Fruit fly (Drosophila melanogaster): ENCODE measurements around the gene a10.

The a10 gene

dm6 chr3L:17005415-17005796 is 18.1 kb downstream of the a10 start:
- TF ChIP-seq CG11617 (GFP tag; optimal IDR thresholded peaks at IDR 0.05): no peak
- TF ChIP-seq CG1620 (GFP tag; optimal IDR thresholded peaks at IDR 0.05): no peak
- no peak for TF ChIP-seq bab1 (GFP tag; optimal IDR thresholded peaks at IDR 0.05)
- no peak for TF ChIP-seq Clk (GFP tag; optimal IDR thresholded peaks at IDR 0.05)
- no peak for TF ChIP-seq CG33017 (tag; optimal IDR thresholded peaks at IDR 0.05)
- TF ChIP-seq Hr96 (GFP tag; optimal IDR thresholded peaks at IDR 0.05): no peak
- TF ChIP-seq cic (GFP tag; optimal IDR thresholded peaks at IDR 0.05): no peak
- TF ChIP-seq tj (GFP tag; optimal IDR thresholded peaks at IDR 0.05): no peak
- no peak for TF ChIP-seq cnc (optimal IDR thresholded peaks at IDR 0.05)
- TF ChIP-seq Mnt (GFP tag; optimal IDR thresholded peaks at IDR 0.05): no peak
- TF ChIP-seq CG5204 (GFP tag; optimal IDR thresholded peaks at IDR 0.05): no peak
- no peak for TF ChIP-seq CG7045 (GFP tag; optimal IDR thresholded peaks at IDR 0.05)
- no peak for TF ChIP-seq ovo (GFP tag; optimal IDR thresholded peaks at IDR 0.05)
- no peak for TF ChIP-seq pad (GFP tag; optimal IDR thresholded peaks at IDR 0.05)

- TF ChIP-seq bab1 (GFP tag; optimal IDR thresholded peaks at IDR 0.05): no peak
- no peak for TF ChIP-seq CG33017 (tag; optimal IDR thresholded peaks at IDR 0.05)
- TF ChIP-seq CG5204 (GFP tag; optimal IDR thresholded peaks at IDR 0.05): no peak
- no peak for TF ChIP-seq ovo (GFP tag; optimal IDR thresholded peaks at IDR 0.05)
- no peak for TF ChIP-seq Crg-1 (GFP tag; optimal IDR thresholded peaks at IDR 0.05)
- TF ChIP-seq CG11617 (GFP tag; optimal IDR thresholded peaks at IDR 0.05): no peak
- TF ChIP-seq pad (GFP tag; optimal IDR thresholded peaks at IDR 0.05): no peak
- no peak for TF ChIP-seq toe (GFP tag; optimal IDR thresholded peaks at IDR 0.05)
- TF ChIP-seq kay (GFP tag; ENCODE audit: borderline replicate concordance): peak; percentile 67
- no peak for TF ChIP-seq cnc (optimal IDR thresholded peaks at IDR 0.05)
- no peak for TF ChIP-seq CG7045 (GFP tag; optimal IDR thresholded peaks at IDR 0.05)
- TF ChIP-seq cic (GFP tag; optimal IDR thresholded peaks at IDR 0.05): peak; percentile 87
- TF ChIP-seq CG7101 (tag; optimal IDR thresholded peaks at IDR 0.05): no peak
- no peak for TF ChIP-seq CG1620 (GFP tag; optimal IDR thresholded peaks at IDR 0.05)
- no peak for TF ChIP-seq Hr96 (GFP tag; optimal IDR thresholded peaks at IDR 0.05)
- no peak for TF ChIP-seq Clk (GFP tag; optimal IDR thresholded peaks at IDR 0.05)
- no peak for TF ChIP-seq CG14711 (tag; optimal IDR thresholded peaks at IDR 0.05)
- no peak for TF ChIP-seq Mnt (GFP tag; optimal IDR thresholded peaks at IDR 0.05)
- TF ChIP-seq tj (GFP tag; optimal IDR thresholded peaks at IDR 0.05): peak; percentile 20
- no peak for TF ChIP-seq CG12768 (GFP tag; optimal IDR thresholded peaks at IDR 0.05)
Measured at dm6 chr3L:17004765-17005414, 18.7 kb downstream of the a10 start.

DNA sequence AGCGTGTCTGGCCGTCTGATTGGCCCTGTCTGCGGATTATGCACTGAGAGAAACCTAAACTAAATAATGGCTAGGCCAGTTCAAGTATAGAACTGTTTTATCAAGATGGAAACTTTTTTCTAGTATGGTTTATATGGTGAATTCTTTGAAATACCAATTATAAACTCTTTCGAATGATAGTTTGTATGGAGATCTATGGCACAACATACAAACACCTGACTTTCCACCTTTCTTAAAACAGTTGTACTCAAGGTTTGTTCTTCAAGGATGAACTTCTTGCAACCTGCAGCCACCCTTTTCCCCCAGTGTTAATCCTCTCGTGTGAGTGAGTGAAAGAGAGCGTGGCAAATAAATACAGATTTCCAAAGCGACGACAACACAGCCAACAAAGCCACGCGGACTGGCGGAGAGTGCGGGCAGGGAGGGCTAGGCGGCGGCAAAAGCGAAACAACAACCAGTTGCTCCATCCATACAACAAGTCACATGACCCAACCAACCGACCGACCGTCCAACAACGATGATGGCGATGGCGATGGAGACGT is 19.3 kb downstream of the a10 start:
- peak; percentile 59 for TF ChIP-seq CG11617 (GFP tag; optimal IDR thresholded peaks at IDR 0.05)
- TF ChIP-seq toe (GFP tag; optimal IDR thresholded peaks at IDR 0.05): peak; percentile 69
- peak; percentile 75 for TF ChIP-seq CG33017 (tag; optimal IDR thresholded peaks at IDR 0.05)
- TF ChIP-seq CG7101 (tag; optimal IDR thresholded peaks at IDR 0.05): peak; percentile 72
- TF ChIP-seq Hr96 (GFP tag; optimal IDR thresholded peaks at IDR 0.05): peak; percentile 56
- peak; percentile 37 for TF ChIP-seq pad (GFP tag; optimal IDR thresholded peaks at IDR 0.05)
- TF ChIP-seq bab1 (GFP tag; optimal IDR thresholded peaks at IDR 0.05): no peak
- TF ChIP-seq CG7045 (GFP tag; optimal IDR thresholded peaks at IDR 0.05): peak; percentile 85
- TF ChIP-seq ovo (GFP tag; optimal IDR thresholded peaks at IDR 0.05): peak; percentile 3
- TF ChIP-seq Mnt (GFP tag; optimal IDR thresholded peaks at IDR 0.05): peak; percentile 16
- TF ChIP-seq Crg-1 (GFP tag; optimal IDR thresholded peaks at IDR 0.05): no peak
- TF ChIP-seq CG5204 (GFP tag; optimal IDR thresholded peaks at IDR 0.05): peak; percentile 87
- no peak for TF ChIP-seq cic (GFP tag; optimal IDR thresholded peaks at IDR 0.05)
- TF ChIP-seq CG14711 (tag; optimal IDR thresholded peaks at IDR 0.05): peak; percentile 67
- peak; percentile 82 for TF ChIP-seq kay (GFP tag; ENCODE audit: borderline replicate concordance)
- TF ChIP-seq CG12768 (GFP tag; optimal IDR thresholded peaks at IDR 0.05): peak; percentile 79
- TF ChIP-seq tj (GFP tag; optimal IDR thresholded peaks at IDR 0.05): peak; percentile 28
- TF ChIP-seq Clk (GFP tag; optimal IDR thresholded peaks at IDR 0.05): peak; percentile 59
- TF ChIP-seq cnc (optimal IDR thresholded peaks at IDR 0.05): no peak

dm6 chr3L:17003251-17004171 is 20.0 kb downstream of the a10 start:
- TF ChIP-seq CG1620 (GFP tag; optimal IDR thresholded peaks at IDR 0.05) (no peak), CG11617 (GFP tag; optimal IDR thresholded peaks at IDR 0.05) (no peak), Clk (GFP tag; optimal IDR thresholded peaks at IDR 0.05) (no peak), Mnt (GFP tag; optimal IDR thresholded peaks at IDR 0.05) (no peak), bab1 (GFP tag; optimal IDR thresholded peaks at IDR 0.05) (no peak), Crg-1 (GFP tag; optimal IDR thresholded peaks at IDR 0.05) (peak; percentile 45), pad (GFP tag; optimal IDR thresholded peaks at IDR 0.05) (peak; percentile 35), CG33017 (tag; optimal IDR thresholded peaks at IDR 0.05) (no peak), tj (GFP tag; optimal IDR thresholded peaks at IDR 0.05) (peak; percentile 99), cic (GFP tag; optimal IDR thresholded peaks at IDR 0.05) (peak; percentile 31), ovo (GFP tag; optimal IDR thresholded peaks at IDR 0.05) (peak; percentile 25), CG5204 (GFP tag; optimal IDR thresholded peaks at IDR 0.05) (no peak), CG7045 (GFP tag; optimal IDR thresholded peaks at IDR 0.05) (peak; percentile 31), CG12768 (GFP tag; optimal IDR thresholded peaks at IDR 0.05) (peak; percentile 49)

Data from whole organism, adult.